Fruit fly (Drosophila melanogaster) whole organism, wandering third instar larva: ENCODE measurements around the gene CG13895.

Source experiments
- Abd-B ChIP-seq: fragments of >200 bp; optimal IDR thresholded peaks from 2 replicates; lab custom pipeline; 2017; ENCODE audit warnings: missing biosample characterization, missing genetic modification characterization
- CG32264 ChIP-seq: fragments of 200-800 bp; sonication (Bioruptor generic); optimal IDR thresholded peaks from 2 replicates; lab custom pipeline; 2016; ENCODE audit warnings: missing biosample characterization, missing genetic modification characterization
- CG9705 ChIP-seq: fragments of 200-800 bp; sonication (Bioruptor generic); optimal IDR thresholded peaks from 2 replicates; lab custom pipeline; 2018; ENCODE audit warnings: missing biosample characterization, mild to moderate bottlenecking, missing genetic modification characterization
- CrebA ChIP-seq: fragments of 200-800 bp; sonication (Bioruptor generic); optimal IDR thresholded peaks from 2 replicates; lab custom pipeline; 2016; ENCODE audit warnings: missing biosample characterization, mild to moderate bottlenecking, missing genetic modification characterization, borderline replicate concordance
- Dfd ChIP-seq: fragments of >200 bp; optimal IDR thresholded peaks from 2 replicates; lab custom pipeline; 2017; ENCODE audit warnings: missing biosample characterization, missing genetic modification characterization
- Dif ChIP-seq: fragments of 200-275, 200-300 bp; sonication (Bioruptor generic); optimal IDR thresholded peaks from 2 replicates; lab custom pipeline; 2018; ENCODE audit warnings: missing biosample characterization, missing genetic modification characterization; ENCODE audit not compliant: partially characterized antibody
- GATAd ChIP-seq: sonication (Bioruptor generic); optimal IDR thresholded peaks from 2 replicates; lab custom pipeline; 2016; ENCODE audit warnings: missing biosample characterization, missing genetic modification characterization
- HLH106 ChIP-seq: fragments of 200-800 bp; optimal IDR thresholded peaks from 3 replicates; lab custom pipeline; 2019; ENCODE audit warnings: missing biosample characterization, mild to moderate bottlenecking, missing genetic modification characterization, moderate library complexity
- Hnf4 ChIP-seq: fragments of 200-800 bp; sonication (Bioruptor generic); optimal IDR thresholded peaks from 2 replicates; lab custom pipeline; 2016; ENCODE audit warnings: missing biosample characterization, mild to moderate bottlenecking, missing genetic modification characterization
- Hr78 ChIP-seq: fragments of >200 bp; optimal IDR thresholded peaks from 2 replicates; lab custom pipeline; 2017; ENCODE audit warnings: missing biosample characterization, missing genetic modification characterization
- Hr83 ChIP-seq: fragments of 200-300 bp; sonication (Bioruptor generic); optimal IDR thresholded peaks from 2 replicates; lab custom pipeline; 2016; ENCODE audit warnings: missing biosample characterization, mild to moderate bottlenecking, missing genetic modification characterization, moderate library complexity; ENCODE audit not compliant: poor library complexity, severe bottlenecking
- Jra ChIP-seq: sonication (Bioruptor generic); optimal IDR thresholded peaks from 2 replicates; lab custom pipeline; 2016; ENCODE audit warnings: missing biosample characterization, missing genetic modification characterization
- Mio ChIP-seq: sonication (Bioruptor generic); optimal IDR thresholded peaks from 2 replicates; lab custom pipeline; 2016; ENCODE audit warnings: missing biosample characterization, missing genetic modification characterization
- Myc ChIP-seq: fragments of >200 bp; optimal IDR thresholded peaks from 2 replicates; lab custom pipeline; 2017
- N ChIP-seq: fragments of >200 bp; optimal IDR thresholded peaks from 2 replicates; lab custom pipeline; 2018; ENCODE audit warnings: missing biosample characterization, missing external identifiers, missing genetic modification characterization
- OdsH ChIP-seq: fragments of 200-800 bp; sonication (Bioruptor generic); optimal IDR thresholded peaks from 2 replicates; lab custom pipeline; 2016; ENCODE audit warnings: missing biosample characterization, mild to moderate bottlenecking, missing genetic modification characterization
- Rel ChIP-seq, 2 experiments: fragments of 200-800 bp; sonication (Bioruptor generic) in 1 of 2; optimal IDR thresholded peaks; 2 replicates in 1 of 2; 3 replicates in 1 of 2; lab custom pipeline; 2016 to 2019; ENCODE audit warnings: mild to moderate bottlenecking in 2 of 2, missing biosample characterization in 2 of 2, missing genetic modification characterization in 2 of 2, moderate library complexity in 1 of 2
- Sp1 ChIP-seq: fragments of 200-800 bp; sonication (Bioruptor generic); optimal IDR thresholded peaks from 3 replicates; lab custom pipeline; 2019; ENCODE audit warnings: missing biosample characterization, mild to moderate bottlenecking, missing genetic modification characterization, moderate library complexity
- Vsx2 ChIP-seq: fragments of 200-300, 225-300 bp; sonication (Bioruptor generic); optimal IDR thresholded peaks from 2 replicates; lab custom pipeline; 2018; ENCODE audit warnings: missing biosample characterization, missing genetic modification characterization; ENCODE audit not compliant: partially characterized antibody
- br ChIP-seq: fragments of 200-800 bp; sonication (Bioruptor generic); optimal IDR thresholded peaks from 2 replicates; lab custom pipeline; 2016; ENCODE audit warnings: missing biosample characterization, missing genetic modification characterization
- brk ChIP-seq: fragments of 200-800 bp; sonication (Bioruptor generic); optimal IDR thresholded peaks from 2 replicates; lab custom pipeline; 2016; ENCODE audit warnings: missing biosample characterization, mild to moderate bottlenecking, missing genetic modification characterization
- dl ChIP-seq, 2 experiments: fragments of 175-275, 200-275 bp in 1 of 2; fragments of 200-275 bp in 1 of 2; sonication (Bioruptor generic); optimal IDR thresholded peaks; lab custom pipeline; 2018; ENCODE audit warnings: mild to moderate bottlenecking in 2 of 2, missing biosample characterization in 2 of 2, missing genetic modification characterization in 2 of 2, moderate library complexity in 2 of 2; ENCODE audit not compliant: partially characterized antibody in 2 of 2, insufficient read depth in 1 of 2
- dmrt93B ChIP-seq: fragments of 200-800 bp; sonication (Bioruptor generic); optimal IDR thresholded peaks from 2 replicates; lab custom pipeline; 2018; ENCODE audit warnings: missing biosample characterization, mild to moderate bottlenecking, missing genetic modification characterization
- dsf ChIP-seq: sonication (Bioruptor generic); optimal IDR thresholded peaks from 2 replicates; lab custom pipeline; 2016; ENCODE audit warnings: missing biosample characterization, missing genetic modification characterization, borderline replicate concordance
- ey ChIP-seq: fragments of 200-800 bp; sonication (Bioruptor generic); optimal IDR thresholded peaks from 2 replicates; lab custom pipeline; 2016; ENCODE audit warnings: missing biosample characterization, missing genetic modification characterization
- foxo ChIP-seq, 2 experiments: fragments of 200-800 bp; sonication (Bioruptor generic); optimal IDR thresholded peaks; 2 replicates in 1 of 2; 3 replicates in 1 of 2; lab custom pipeline; 2016 to 2017; ENCODE audit warnings: missing biosample characterization in 2 of 2, missing genetic modification characterization in 2 of 2
- fru ChIP-seq: fragments of 200-800 bp; sonication (Bioruptor generic); optimal IDR thresholded peaks from 3 replicates; lab custom pipeline; 2016; ENCODE audit warnings: missing biosample characterization, mild to moderate bottlenecking, missing genetic modification characterization
- h ChIP-seq: fragments of 200-800 bp; sonication (Bioruptor generic); optimal IDR thresholded peaks from 3 replicates; lab custom pipeline; 2016; ENCODE audit warnings: missing biosample characterization, mild to moderate bottlenecking, missing genetic modification characterization
- jim ChIP-seq: fragments of 175-275, 200-325 bp; sonication (Bioruptor generic); optimal IDR thresholded peaks from 2 replicates; lab custom pipeline; 2016; ENCODE audit warnings: missing biosample characterization, mild to moderate bottlenecking, missing genetic modification characterization
- lola ChIP-seq: fragments of >200 bp; optimal IDR thresholded peaks from 2 replicates; lab custom pipeline; 2017; ENCODE audit warnings: missing biosample characterization, missing genetic modification characterization
- pan ChIP-seq: fragments of >200 bp; optimal IDR thresholded peaks from 2 replicates; lab custom pipeline; 2017
- psq ChIP-seq: fragments of 200-800 bp; sonication (Bioruptor generic); optimal IDR thresholded peaks from 3 replicates; lab custom pipeline; 2017; ENCODE audit warnings: missing biosample characterization, mild to moderate bottlenecking, missing genetic modification characterization, moderate library complexity
- rgr ChIP-seq: fragments of 200-800 bp; sonication (Bioruptor generic); optimal IDR thresholded peaks from 3 replicates; lab custom pipeline; 2016; ENCODE audit warnings: missing biosample characterization, mild to moderate bottlenecking, missing genetic modification characterization
- sage ChIP-seq: fragments of 200-800 bp; sonication (Bioruptor generic); optimal IDR thresholded peaks from 2 replicates; lab custom pipeline; 2016; ENCODE audit warnings: missing biosample characterization, mild to moderate bottlenecking, missing genetic modification characterization
- sv ChIP-seq: fragments of 200-800 bp; sonication (Bioruptor generic); optimal IDR thresholded peaks from 3 replicates; lab custom pipeline; 2016; ENCODE audit warnings: missing biosample characterization, missing genetic modification characterization
- tai ChIP-seq: sonication (Bioruptor generic); optimal IDR thresholded peaks from 2 replicates; lab custom pipeline; 2016; ENCODE audit warnings: missing biosample characterization, missing genetic modification characterization
- usp ChIP-seq: fragments of >200 bp; optimal IDR thresholded peaks from 2 replicates; lab custom pipeline; 2017; ENCODE audit warnings: missing biosample characterization, missing genetic modification characterization
- woc ChIP-seq: sonication (Bioruptor generic); optimal IDR thresholded peaks from 2 replicates; lab custom pipeline; 2016; ENCODE audit warnings: missing biosample characterization, mild to moderate bottlenecking, missing genetic modification characterization

CG13895 gene

dm6 chr3L:737445-738116 is 29.6 kb upstream of the CG13895 start:
- TF ChIP-seq Vsx2 = no peak
- no peak for TF ChIP-seq woc
- no peak for TF ChIP-seq rgr (GFP tag; lab: Kevin White, UChicago)
- TF ChIP-seq fru = no peak
- peak in 1 of 2 experiments; percentile 13 for TF ChIP-seq foxo (GFP tag; optimal IDR thresholded peaks at IDR 0.05; lab: Kevin White, UChicago)
- no peak for TF ChIP-seq CG9705
- no peak for TF ChIP-seq psq
- no peak for TF ChIP-seq Mio (GFP tag; lab: Kevin White, UChicago)
- peak; percentile 1 for TF ChIP-seq brk (GFP tag; lab: Kevin White, UChicago)
- TF ChIP-seq N (GFP tag; lab: Kevin White, UChicago) = no peak
- TF ChIP-seq GATAd (GFP tag; lab: Kevin White, UChicago) = no peak
- TF ChIP-seq Sp1 (GFP tag; lab: Kevin White, UChicago) = no peak
- peak; percentile 51 for TF ChIP-seq Dfd (GFP tag; lab: Kevin White, UChicago)
- TF ChIP-seq OdsH (GFP tag; lab: Kevin White, UChicago) = no peak

- no peak for TF ChIP-seq h
- no peak for TF ChIP-seq Jra (GFP tag; lab: Kevin White, UChicago)
- TF ChIP-seq Rel (GFP tag; optimal IDR thresholded peaks at IDR 0.05; lab: Kevin White, UChicago) = no peak
- TF ChIP-seq Rel (tag; optimal IDR thresholded peaks at IDR 0.05; lab: Kevin White, UChicago) = no peak
- no peak for TF ChIP-seq usp (GFP tag; lab: Kevin White, UChicago)
- TF ChIP-seq Mio (GFP tag; lab: Kevin White, UChicago) = no peak
- no peak for TF ChIP-seq lola
- no peak for TF ChIP-seq pan
- TF ChIP-seq Sp1 (GFP tag; lab: Kevin White, UChicago) = no peak
- TF ChIP-seq Abd-B (GFP tag; lab: Kevin White, UChicago) = no peak
Observed at dm6 chr3L:736542-737166, 28.6 kb upstream of the CG13895 start.

- no peak for TF ChIP-seq Abd-B (GFP tag; lab: Kevin White, UChicago)
- TF ChIP-seq Dif (GFP tag; lab: Kevin White, UChicago) = no peak
- TF ChIP-seq foxo (GFP tag; optimal IDR thresholded peaks at IDR 0.05; lab: Kevin White, UChicago) = peak in 1 of 2 experiments; percentile 70
- no peak for TF ChIP-seq N (GFP tag; lab: Kevin White, UChicago)
- no peak for TF ChIP-seq GATAd (GFP tag; lab: Kevin White, UChicago)
- TF ChIP-seq usp (GFP tag; lab: Kevin White, UChicago) = no peak
- no peak for TF ChIP-seq Hr78 (GFP tag; lab: Kevin White, UChicago)
- no peak for TF ChIP-seq Dfd (GFP tag; lab: Kevin White, UChicago)
- TF ChIP-seq Jra (GFP tag; lab: Kevin White, UChicago) = peak; percentile 28
- TF ChIP-seq dmrt93B (GFP tag; lab: Kevin White, UChicago) = no peak
- no peak for TF ChIP-seq Vsx2
- no peak for TF ChIP-seq Myc (lab: Kevin White, UChicago)
- TF ChIP-seq sage (GFP tag; lab: Kevin White, UChicago) = no peak
- no peak for TF ChIP-seq tai (GFP tag; lab: Kevin White, UChicago)
- no peak for TF ChIP-seq CG32264 (GFP tag; lab: Kevin White, UChicago)
- TF ChIP-seq woc = peak; percentile 24
- TF ChIP-seq br (GFP tag; lab: Kevin White, UChicago) = peak; percentile 54
- peak; percentile 78 for TF ChIP-seq fru
- TF ChIP-seq Hnf4 = peak; percentile 12
- TF ChIP-seq HLH106 (tag; lab: Kevin White, UChicago) = no peak
- TF ChIP-seq jim = no peak
- peak; percentile 64 for TF ChIP-seq ey (GFP tag; lab: Kevin White, UChicago)
- TF ChIP-seq CG9705 = no peak
- no peak for TF ChIP-seq sv (GFP tag; lab: Kevin White, UChicago)
- peak; percentile 65 for TF ChIP-seq h
- no peak for TF ChIP-seq brk (GFP tag; lab: Kevin White, UChicago)
- no peak for TF ChIP-seq Rel (GFP tag; optimal IDR thresholded peaks at IDR 0.05; lab: Kevin White, UChicago)
- no peak for TF ChIP-seq Rel (tag; optimal IDR thresholded peaks at IDR 0.05; lab: Kevin White, UChicago)
- TF ChIP-seq OdsH (GFP tag; lab: Kevin White, UChicago) = peak; percentile 70
- TF ChIP-seq pan = no peak
- peak; percentile 44 for TF ChIP-seq Sp1 (GFP tag; lab: Kevin White, UChicago)
- peak; percentile 63 for TF ChIP-seq rgr (GFP tag; lab: Kevin White, UChicago)
- no peak for TF ChIP-seq Hr83 (GFP tag; lab: Kevin White, UChicago)
- peak; percentile 9 for TF ChIP-seq psq
- TF ChIP-seq lola = no peak
- TF ChIP-seq Mio (GFP tag; lab: Kevin White, UChicago) = no peak
- no peak for TF ChIP-seq dl (GFP tag; optimal IDR thresholded peaks at IDR 0.05; lab: Kevin White, UChicago; ENCODE audit: insufficient read depth in 1 of 2, partially characterized antibody in 2 of 2)
- no peak for TF ChIP-seq CrebA (GFP tag; lab: Kevin White, UChicago)
- no peak for TF ChIP-seq dsf
- TF ChIP-seq, all 38 proteins: peak for 12
Observed at dm6 chr3L:735948-736347, 27.9 kb upstream of the CG13895 start.
